Fruit fly (Drosophila melanogaster): Measurements from ENCODE around the gene comt.

DNA sequence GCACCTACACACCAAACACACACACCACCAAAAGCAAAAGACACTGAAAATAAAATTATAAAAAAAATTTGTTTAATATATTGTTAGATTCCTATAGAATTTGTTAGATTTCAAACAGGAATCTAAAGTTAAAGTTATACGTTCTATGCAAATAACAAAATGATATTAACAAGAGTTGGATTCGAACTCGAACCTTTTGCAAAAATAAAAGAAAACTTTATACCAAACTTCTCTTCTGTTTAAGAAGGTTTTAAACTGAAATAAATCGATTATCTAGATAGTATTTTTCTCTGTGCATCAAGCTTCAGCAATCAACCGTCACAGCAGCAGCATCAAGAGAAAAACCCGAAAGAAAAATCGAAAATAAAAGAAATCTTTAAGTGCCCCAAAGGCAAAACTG lies 32.3 kb upstream of the comt start:
- TF ChIP-seq CG11294 (GFP tag; IDR thresholded peaks at IDR 0.05) (no peak), CG8119 (GFP tag; IDR thresholded peaks at IDR 0.05) (peak; percentile 82), CG6163 (GFP tag; IDR thresholded peaks at IDR 0.05) (peak; percentile 30; the same call in 1 of the 3 replicates), achi (GFP tag; optimal IDR thresholded peaks at IDR 0.05) (peak; percentile 71), CG34406 (GFP tag; optimal IDR thresholded peaks at IDR 0.05) (peak; percentile 38), Lpt (GFP tag; optimal IDR thresholded peaks at IDR 0.05) (peak; percentile 62), Met (GFP tag; optimal IDR thresholded peaks at IDR 0.05) (peak; percentile 26), CG6792 (GFP tag; optimal IDR thresholded peaks at IDR 0.05) (peak; percentile 32), CG7368 (GFP tag; optimal IDR thresholded peaks at IDR 0.05) (peak; percentile 59), net (GFP tag; optimal IDR thresholded peaks at IDR 0.05) (peak; percentile 58), CG32006 (GFP tag; optimal IDR thresholded peaks at IDR 0.05) (peak; percentile 88), eg (GFP tag; IDR thresholded peaks at IDR 0.05) (peak; percentile 54; the same call in 1 of the 3 replicates), esn (GFP tag; optimal IDR thresholded peaks at IDR 0.05) (peak; percentile 32)
